Fruit fly (Drosophila melanogaster) whole organism: ENCODE results near the gene trbd.

Experiments used
- Dll ChIP-seq: fragments of >200 bp; optimal IDR thresholded peaks from 2 replicates; lab custom pipeline; 2017
- psq ChIP-seq: fragments of >200 bp; optimal IDR thresholded peaks from 2 replicates; lab custom pipeline; 2017

DNA sequence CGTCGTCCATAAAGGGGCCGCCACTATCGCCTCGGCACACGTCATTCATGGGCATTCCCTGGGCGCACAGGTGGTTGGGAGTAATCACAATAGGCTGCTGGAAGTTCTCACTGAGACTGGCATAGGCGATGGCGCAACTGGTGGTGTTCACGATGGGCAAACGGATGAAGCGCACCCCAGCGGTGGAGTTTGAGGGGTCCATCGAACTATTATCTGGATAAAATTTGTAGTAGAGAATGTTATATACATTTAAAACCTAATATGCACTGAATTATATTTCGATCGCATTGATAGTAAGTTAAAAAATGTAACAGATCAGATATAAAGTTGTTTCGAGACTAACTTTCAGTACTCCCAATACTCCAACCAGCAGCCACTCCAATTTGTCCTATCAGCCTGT, 32.4 kb upstream of the trbd start, which contains the start of gene CG31415:
- TF ChIP-seq psq (lab: Kevin White, UChicago) (no peak), Dll (no peak)
